Fruit fly (Drosophila melanogaster) Kc167 (cell line): ENCODE results near the gene Brf.

Experiments
- insv ChIP-seq: fragments of >200 bp; optimal IDR thresholded peaks from 3 replicates; lab custom pipeline; 2018; ENCODE audit warnings: missing external identifiers
- psq ChIP-seq: fragments of >200 bp; optimal IDR thresholded peaks from 2 replicates; lab custom pipeline; 2017; ENCODE audit warnings: missing external identifiers

- TF ChIP-seq psq (lab: Kevin White, UChicago) = no peak
- TF ChIP-seq insv = no peak
These were observed 27.3 kb upstream of the Brf start, which contains the start of gene CG42834 for dm6 chr3R:17418459-17418858.
